Fruit fly (Drosophila melanogaster) whole organism, adult: ENCODE results near the gene rictor.
A peak's percentile ranks its signal among the peaks of the same experiment; 100 is the strongest.

Experiments
- CG11617 ChIP-seq: fragments of 200-800 bp; sonication (Bioruptor generic); optimal IDR thresholded peaks from 2 replicates; lab custom pipeline; 2017; ENCODE audit warnings: mild to moderate bottlenecking, missing biosample characterization, missing genetic modification reagents, missing genetic modification characterization
- CG12768 ChIP-seq: fragments of 200-800 bp; sonication (Bioruptor generic); optimal IDR thresholded peaks from 2 replicates; lab custom pipeline; 2017; ENCODE audit warnings: missing biosample characterization, missing genetic modification characterization, mild to moderate bottlenecking, moderate library complexity, missing genetic modification reagents
- CG14711 ChIP-seq: fragments of 200-800 bp; sonication (Bioruptor generic); optimal IDR thresholded peaks from 2 replicates; lab custom pipeline; 2018; ENCODE audit warnings: missing biosample characterization, mild to moderate bottlenecking, missing genetic modification characterization, moderate library complexity
- CG1620 ChIP-seq: fragments of 200-800 bp; sonication (Bioruptor generic); optimal IDR thresholded peaks from 2 replicates; lab custom pipeline; 2016; ENCODE audit warnings: missing biosample characterization, missing genetic modification characterization
- CG33017 ChIP-seq: fragments of 200-800 bp; sonication (Bioruptor generic); optimal IDR thresholded peaks from 2 replicates; lab custom pipeline; 2018; ENCODE audit warnings: missing biosample characterization, mild to moderate bottlenecking, missing genetic modification characterization, moderate library complexity
- CG5204 ChIP-seq: fragments of 200-800 bp; sonication (Bioruptor generic); optimal IDR thresholded peaks from 2 replicates; lab custom pipeline; 2016; ENCODE audit warnings: missing biosample characterization, missing genetic modification characterization
- CG7045 ChIP-seq: fragments of 200-800 bp; sonication (Bioruptor generic); optimal IDR thresholded peaks from 2 replicates; lab custom pipeline; 2017; ENCODE audit warnings: missing biosample characterization, mild to moderate bottlenecking, missing genetic modification characterization
- CG7101 ChIP-seq: fragments of 200-800 bp; sonication (Bioruptor generic); optimal IDR thresholded peaks from 2 replicates; lab custom pipeline; 2018; ENCODE audit warnings: missing biosample characterization, mild to moderate bottlenecking, missing genetic modification characterization, moderate library complexity
- Clk ChIP-seq: fragments of 200-800 bp; sonication (Bioruptor generic); optimal IDR thresholded peaks from 2 replicates; lab custom pipeline; 2017; ENCODE audit warnings: missing biosample characterization, missing genetic modification characterization
- Crg-1 ChIP-seq: fragments of 200-800 bp; sonication (Bioruptor generic); optimal IDR thresholded peaks from 2 replicates; lab custom pipeline; 2016; ENCODE audit warnings: missing biosample characterization, missing genetic modification characterization
- Hr96 ChIP-seq: fragments of 200-800 bp; sonication (Bioruptor generic); optimal IDR thresholded peaks from 2 replicates; lab custom pipeline; 2016; ENCODE audit warnings: missing biosample characterization, missing genetic modification characterization
- Mnt ChIP-seq: fragments of 200-800 bp; sonication (Bioruptor generic); optimal IDR thresholded peaks from 2 replicates; lab custom pipeline; 2016; ENCODE audit warnings: missing biosample characterization, mild to moderate bottlenecking, missing genetic modification characterization
- bab1 ChIP-seq: fragments of 200-800 bp; sonication (Bioruptor generic); optimal IDR thresholded peaks from 3 replicates; lab custom pipeline; 2019; ENCODE audit warnings: missing biosample characterization, mild to moderate bottlenecking, missing genetic modification characterization, moderate library complexity
- cic ChIP-seq: fragments of 200-800 bp; sonication (Bioruptor generic); optimal IDR thresholded peaks from 2 replicates; lab custom pipeline; 2017; ENCODE audit warnings: missing biosample characterization, mild to moderate bottlenecking, missing genetic modification characterization, moderate library complexity
- cnc ChIP-seq, 2 experiments: fragments of >200 bp; optimal IDR thresholded peaks; 2 replicates each; lab custom pipeline; 2017
- kay ChIP-seq: fragments of 200-800 bp; sonication (Bioruptor generic); peaks from one replicate; lab custom pipeline; 2016; ENCODE audit warnings: missing biosample characterization, missing genetic modification characterization, borderline replicate concordance
- ovo ChIP-seq: fragments of 200-800 bp; sonication (Bioruptor generic); optimal IDR thresholded peaks from 2 replicates; lab custom pipeline; 2016; ENCODE audit warnings: missing biosample characterization, missing genetic modification characterization
- pad ChIP-seq: fragments of 200-800 bp; sonication (Bioruptor generic); optimal IDR thresholded peaks from 3 replicates; lab custom pipeline; 2017; ENCODE audit warnings: missing biosample characterization, missing genetic modification characterization, mild to moderate bottlenecking, moderate library complexity, missing genetic modification reagents
- tj ChIP-seq: fragments of 200-800 bp; sonication (Bioruptor generic); optimal IDR thresholded peaks from 3 replicates; lab custom pipeline; 2017; ENCODE audit warnings: missing biosample characterization, mild to moderate bottlenecking, missing genetic modification characterization, moderate library complexity
- toe ChIP-seq: fragments of 200-800 bp; sonication (Bioruptor generic); optimal IDR thresholded peaks from 2 replicates; lab custom pipeline; 2016; ENCODE audit warnings: missing biosample characterization, missing genetic modification characterization

rictor gene

dm6 chrX:19297899-19298784 is 37.1 kb upstream of the rictor start, which contains the start of gene CG8034:
Gene CG8034, minus strand, starts transcription at chrX:19298162.
- peak; percentile 91 for TF ChIP-seq toe (GFP tag; lab: Kevin White, UChicago)
- TF ChIP-seq pad (GFP tag; lab: Kevin White, UChicago) = peak; percentile 91
- peak; percentile 84 for TF ChIP-seq kay (GFP tag; lab: Kevin White, UChicago)
- peak; percentile 89 for TF ChIP-seq CG12768 (GFP tag; lab: Kevin White, UChicago)
- TF ChIP-seq CG7101 (tag; lab: Kevin White, UChicago) = peak; percentile 97
- peak; percentile 97 for TF ChIP-seq CG11617 (GFP tag; lab: Kevin White, UChicago)
- TF ChIP-seq tj (GFP tag; lab: Kevin White, UChicago) = peak; percentile 89
- peak; percentile 87 for TF ChIP-seq CG14711 (tag; lab: Kevin White, UChicago)
- peak; percentile 97 for TF ChIP-seq bab1 (GFP tag; lab: Kevin White, UChicago)
- TF ChIP-seq Clk (GFP tag; lab: Kevin White, UChicago) = peak; percentile 79
- peak; percentile 97 for TF ChIP-seq Hr96 (GFP tag; lab: Kevin White, UChicago)
- TF ChIP-seq CG5204 (GFP tag; lab: Kevin White, UChicago) = peak; percentile 94
- peak; percentile 95 for TF ChIP-seq CG1620 (GFP tag; lab: Kevin White, UChicago)
- TF ChIP-seq cic (GFP tag; lab: Kevin White, UChicago) = peak; percentile 84
- peak; percentile 96 for TF ChIP-seq ovo (GFP tag; lab: Kevin White, UChicago)
- no peak for TF ChIP-seq cnc (optimal IDR thresholded peaks at IDR 0.05; lab: Kevin White, UChicago)
- TF ChIP-seq Mnt (GFP tag; lab: Kevin White, UChicago) = peak; percentile 91
- peak; percentile 88 for TF ChIP-seq CG7045
- peak; percentile 90 for TF ChIP-seq CG33017 (tag; lab: Kevin White, UChicago)
- TF ChIP-seq Crg-1 (GFP tag; lab: Kevin White, UChicago) = peak; percentile 94

DNA sequence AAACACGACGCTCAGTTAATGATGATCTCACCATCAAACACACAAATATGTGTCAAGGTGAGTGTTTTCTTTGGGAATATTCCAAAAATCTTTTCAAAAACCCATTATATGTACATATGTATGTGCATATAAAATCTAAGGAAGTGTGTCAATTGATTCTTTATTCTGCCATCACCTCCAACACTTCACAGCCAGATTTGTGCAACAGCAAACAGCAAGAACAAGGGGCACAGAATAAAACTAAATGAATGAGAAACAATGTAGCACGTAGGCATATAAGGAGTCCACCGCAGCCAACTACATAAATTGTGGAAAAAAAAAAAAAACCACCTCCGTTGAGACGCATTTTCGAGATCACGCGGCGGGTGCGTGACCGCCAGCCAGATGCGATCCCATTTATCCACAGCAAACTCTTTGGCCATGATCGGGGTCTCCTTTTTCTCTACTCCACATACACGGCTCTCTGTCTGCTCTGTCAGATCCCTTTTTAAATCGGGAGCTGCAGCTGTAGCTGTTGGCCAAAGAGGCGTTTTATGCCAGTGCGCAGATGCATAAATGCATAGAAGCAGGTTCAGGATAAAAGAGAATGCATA is 34.9 kb upstream of the rictor start:
- TF ChIP-seq CG7101 (tag; lab: Kevin White, UChicago) (no peak), pad (GFP tag; lab: Kevin White, UChicago) (no peak), CG33017 (tag; lab: Kevin White, UChicago) (no peak), Crg-1 (GFP tag; lab: Kevin White, UChicago) (no peak), Hr96 (GFP tag; lab: Kevin White, UChicago) (no peak), bab1 (GFP tag; lab: Kevin White, UChicago) (no peak), Clk (GFP tag; lab: Kevin White, UChicago) (no peak), ovo (GFP tag; lab: Kevin White, UChicago) (no peak), CG7045 (no peak), cnc (optimal IDR thresholded peaks at IDR 0.05; lab: Kevin White, UChicago) (no peak), Mnt (GFP tag; lab: Kevin White, UChicago) (no peak), cic (GFP tag; lab: Kevin White, UChicago) (no peak), CG12768 (GFP tag; lab: Kevin White, UChicago) (no peak), CG14711 (tag; lab: Kevin White, UChicago) (no peak), CG5204 (GFP tag; lab: Kevin White, UChicago) (no peak), CG11617 (GFP tag; lab: Kevin White, UChicago) (no peak), toe (GFP tag; lab: Kevin White, UChicago) (no peak), tj (GFP tag; lab: Kevin White, UChicago) (no peak)

dm6 chrX:19294953-19295352 is 33.9 kb upstream of the rictor start:
- TF ChIP-seq Crg-1 (GFP tag; lab: Kevin White, UChicago) (no peak), toe (GFP tag; lab: Kevin White, UChicago) (no peak), CG33017 (tag; lab: Kevin White, UChicago) (no peak), CG1620 (GFP tag; lab: Kevin White, UChicago) (no peak), CG14711 (tag; lab: Kevin White, UChicago) (no peak), Mnt (GFP tag; lab: Kevin White, UChicago) (no peak), CG5204 (GFP tag; lab: Kevin White, UChicago) (no peak), CG7045 (no peak), Hr96 (GFP tag; lab: Kevin White, UChicago) (no peak), bab1 (GFP tag; lab: Kevin White, UChicago) (no peak), cnc (optimal IDR thresholded peaks at IDR 0.05; lab: Kevin White, UChicago) (no peak), ovo (GFP tag; lab: Kevin White, UChicago) (no peak), CG12768 (GFP tag; lab: Kevin White, UChicago) (no peak), kay (GFP tag; lab: Kevin White, UChicago) (no peak), tj (GFP tag; lab: Kevin White, UChicago) (no peak)

DNA sequence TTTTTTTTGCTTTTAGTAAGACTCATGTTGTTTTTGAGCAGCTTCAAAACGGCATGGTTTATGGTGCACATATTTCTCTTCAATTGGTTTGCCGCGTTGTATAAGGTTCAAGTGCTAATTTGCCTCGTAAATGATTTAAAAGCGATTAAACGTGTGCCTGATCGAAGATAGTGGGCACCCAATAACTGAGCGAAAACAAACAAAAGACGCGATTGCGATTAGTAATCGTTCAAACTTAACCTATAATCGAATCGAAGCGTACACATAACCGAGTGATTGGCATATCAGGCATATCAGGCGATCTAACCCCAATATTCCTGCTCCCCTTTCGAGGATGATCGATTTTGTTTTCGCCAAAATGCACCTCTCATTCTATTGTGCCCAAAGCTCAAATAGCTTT is 33.0 kb upstream of the rictor start:
- peak; percentile 26 for TF ChIP-seq Mnt (GFP tag; lab: Kevin White, UChicago)
- TF ChIP-seq CG7045 = no peak

- no peak for TF ChIP-seq bab1 (GFP tag; lab: Kevin White, UChicago)
These were observed 32.3 kb upstream of the rictor start for dm6 chrX:19293320-19293719.
